Worm (Caenorhabditis elegans) whole organism, L3 larva: ENCODE measurements around the gene acp-4.

Experiments
- ama-1 ChIP-seq: fragments of 150-350 bp; optimal IDR thresholded peaks from 2 replicates; lab custom pipeline; 2018
- elt-1 ChIP-seq: fragments of 150-350 bp; optimal IDR thresholded peaks from 2 replicates; lab custom pipeline; 2014; ENCODE audit warnings: missing biosample characterization, missing genetic modification characterization
- nhr-25 ChIP-seq: sonication (generic microtip); optimal IDR thresholded peaks from 2 replicates; lab custom pipeline; 2017; ENCODE audit warnings: missing biosample characterization, missing genetic modification characterization
- nhr-28 ChIP-seq: fragments of 150-350 bp; optimal IDR thresholded peaks from 2 replicates; lab custom pipeline; 2014; ENCODE audit warnings: missing biosample characterization, missing genetic modification characterization
- nhr-77 ChIP-seq: fragments of 150-350 bp; optimal IDR thresholded peaks from 2 replicates; lab custom pipeline; 2014; ENCODE audit warnings: missing biosample characterization, missing genetic modification characterization
- tbx-2 ChIP-seq: sonication (generic microtip); optimal IDR thresholded peaks from 2 replicates; lab custom pipeline; 2016; ENCODE audit warnings: mild to moderate bottlenecking, missing genetic modification characterization, missing compliant biosample characterization
- unc-62 ChIP-seq: fragments of 150-350 bp; sonication (generic microtip); optimal IDR thresholded peaks from 4 replicates; lab custom pipeline; 2014; ENCODE audit warnings: missing biosample characterization, missing genetic modification reagents, missing genetic modification characterization

ce11 chrII:8457438-8457837 lies 22.5 kb upstream of the acp-4 start, which contains the start of gene zyg-9:
- no peak for TF ChIP-seq unc-62 (GFP tag; lab: Kevin White, UChicago)
- TF ChIP-seq nhr-77 (tag; lab: Kevin White, UChicago) = no peak
- no peak for TF ChIP-seq ama-1
- no peak for TF ChIP-seq nhr-25
- TF ChIP-seq tbx-2 (tag; lab: Kevin White, UChicago) = no peak
- TF ChIP-seq nhr-28 (tag; lab: Kevin White, UChicago) = no peak
- no peak for TF ChIP-seq elt-1 (tag; lab: Kevin White, UChicago)
